Worm (Caenorhabditis elegans) whole organism, mixed stage, embryonic: ENCODE measurements around the gene F35H8.1.

Source experiments
- blmp-1 ChIP-seq: fragments of 150-350 bp; optimal IDR thresholded peaks from 2 replicates; lab custom pipeline; 2014; ENCODE audit warnings: missing biosample characterization, missing genetic modification characterization
- ceh-43 ChIP-seq: fragments of 200-800 bp; sonication (Bioruptor generic); optimal IDR thresholded peaks from 2 replicates; lab custom pipeline; 2018; ENCODE audit warnings: mild to moderate bottlenecking, missing genetic modification characterization, moderate library complexity, missing compliant biosample characterization
- ces-1 ChIP-seq: fragments of 150-350 bp; optimal IDR thresholded peaks from 2 replicates; lab custom pipeline; 2014; ENCODE audit warnings: missing biosample characterization, missing genetic modification reagents, missing genetic modification characterization
- drap-1 ChIP-seq: fragments of 200-800 bp; sonication (Bioruptor generic); optimal IDR thresholded peaks from 3 replicates; lab custom pipeline; 2018; ENCODE audit warnings: mild to moderate bottlenecking, missing genetic modification characterization, missing compliant biosample characterization
- lin-13 ChIP-seq: fragments of 150-350 bp; optimal IDR thresholded peaks from 2 replicates; lab custom pipeline; 2014; ENCODE audit warnings: missing biosample characterization, missing genetic modification characterization
- mab-5 ChIP-seq: fragments of 150-350 bp; optimal IDR thresholded peaks from 2 replicates; lab custom pipeline; 2014; ENCODE audit warnings: missing biosample characterization, missing genetic modification characterization
- nhr-237 ChIP-seq: fragments of 150-350 bp; optimal IDR thresholded peaks from 2 replicates; lab custom pipeline; 2014; ENCODE audit warnings: missing biosample characterization, missing genetic modification characterization
- nhr-76 ChIP-seq: sonication (generic microtip); optimal IDR thresholded peaks from 2 replicates; lab custom pipeline; 2017; ENCODE audit warnings: missing biosample characterization, missing genetic modification characterization
- unc-39 ChIP-seq: fragments of 150-350 bp; optimal IDR thresholded peaks from 2 replicates; lab custom pipeline; 2014; ENCODE audit warnings: missing biosample characterization, missing genetic modification characterization

DNA sequence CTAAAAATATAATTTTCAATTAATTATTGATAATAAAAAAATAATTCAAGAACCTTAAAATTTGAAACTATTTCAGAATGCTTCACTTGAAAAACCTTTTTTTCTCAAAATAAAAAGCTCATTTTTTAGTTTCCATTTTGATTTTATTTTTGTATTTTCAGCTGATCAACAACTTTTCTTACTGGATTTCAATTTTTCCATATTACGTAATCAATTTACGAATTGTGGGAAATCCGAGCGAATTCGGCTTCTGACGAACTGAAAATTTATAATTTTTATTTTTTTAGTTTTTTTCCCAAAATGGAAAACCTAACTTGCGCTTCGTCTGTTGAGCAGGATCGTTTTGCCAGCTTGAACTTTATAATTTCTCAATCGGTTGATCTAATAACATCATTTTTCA is 15.7 kb downstream of the F35H8.1 start, which contains the start of gene sra-8:
- TF ChIP-seq ceh-43 = no peak
- no peak for TF ChIP-seq drap-1 (GFP tag; lab: Kevin White, UChicago)
- TF ChIP-seq unc-39 (tag; lab: Kevin White, UChicago) = no peak
- no peak for TF ChIP-seq blmp-1 (tag; lab: Kevin White, UChicago)
- TF ChIP-seq mab-5 (tag; lab: Kevin White, UChicago) = no peak
- TF ChIP-seq nhr-237 (tag; lab: Kevin White, UChicago) = no peak
- TF ChIP-seq lin-13 (tag; lab: Kevin White, UChicago) = no peak
- no peak for TF ChIP-seq ces-1
- TF ChIP-seq nhr-76 (tag; lab: Kevin White, UChicago) = no peak
